Fruit fly (Drosophila melanogaster): ENCODE results near the gene CG31715.

CG31715 gene

DNA sequence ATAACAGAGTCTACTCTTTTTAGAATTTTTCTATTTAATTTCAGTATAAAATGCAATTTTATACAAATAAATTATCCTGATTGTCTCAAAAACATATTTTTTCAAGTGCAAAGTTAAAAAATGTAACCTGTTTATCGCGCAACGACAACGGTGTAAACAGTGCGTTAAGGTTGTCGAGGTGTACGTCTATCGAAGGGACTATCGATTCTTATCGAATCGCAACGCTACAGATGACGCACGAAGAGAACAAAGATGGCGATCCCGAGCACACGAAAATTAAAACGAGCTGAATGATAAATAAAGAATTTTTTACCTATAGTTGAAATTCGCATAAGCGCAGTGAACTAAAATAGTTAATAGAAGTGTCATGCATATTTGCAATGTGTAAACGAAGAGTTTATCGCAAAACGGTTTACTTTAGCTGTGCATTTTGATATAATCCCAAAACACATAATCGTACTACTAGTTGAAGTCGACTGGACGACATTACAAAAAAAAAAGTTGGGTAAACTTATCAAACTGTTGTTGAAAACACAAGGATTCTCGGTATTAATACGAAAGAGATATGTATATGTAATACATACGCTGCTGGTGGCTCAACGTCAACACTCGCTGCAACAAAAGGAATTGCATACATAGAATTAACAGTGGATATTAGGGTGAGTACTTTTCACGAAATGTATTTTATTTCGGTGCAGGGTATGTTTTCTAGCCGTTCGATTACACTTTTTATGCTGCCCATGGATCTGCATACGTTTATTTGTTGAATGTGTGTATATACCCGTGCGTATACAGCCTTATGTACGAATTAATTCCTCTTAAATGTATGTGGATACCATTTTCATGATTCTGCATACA is 46.7 kb downstream of the CG31715 start, which contains the start of gene da (continued):
- TF ChIP-seq Stat92E (GFP tag; optimal IDR thresholded peaks at IDR 0.05), result no peak
- TF ChIP-seq CG3281 (GFP tag; optimal IDR thresholded peaks at IDR 0.05), result peak; percentile 10
- peak; percentile 59 for TF ChIP-seq Scr (GFP tag; IDR thresholded peaks at IDR 0.05; ENCODE audit: partially characterized antibody)
- peak; percentile 68 for TF ChIP-seq CG17359 (tag; optimal IDR thresholded peaks at IDR 0.05)
- peak; percentile 23 for TF ChIP-seq CG8944 (GFP tag; optimal IDR thresholded peaks at IDR 0.05)
- TF ChIP-seq cg (GFP tag; optimal IDR thresholded peaks at IDR 0.05), result no peak
- no peak for TF ChIP-seq CG14860 (GFP tag; IDR thresholded peaks at IDR 0.05; ENCODE audit: partially characterized antibody)
- TF ChIP-seq fd102C (GFP tag; optimal IDR thresholded peaks at IDR 0.05), result no peak
- no peak for TF ChIP-seq CG14050 (GFP tag; IDR thresholded peaks at IDR 0.05)
- no peak for TF ChIP-seq CG11696 (GFP tag; IDR thresholded peaks at IDR 0.05)
- peak; percentile 70 for TF ChIP-seq lilli (GFP tag; optimal IDR thresholded peaks at IDR 0.05)
- TF ChIP-seq CG8089 (GFP tag; optimal IDR thresholded peaks at IDR 0.05), result peak; percentile 32
- peak; percentile 46 for TF ChIP-seq CG4282 (GFP tag; optimal IDR thresholded peaks at IDR 0.05)
- peak in 1 of 2 experiments; percentile 58 for TF ChIP-seq bsh (GFP tag; optimal IDR thresholded peaks at IDR 0.05)
- peak; percentile 62 for TF ChIP-seq tin (GFP tag; optimal IDR thresholded peaks at IDR 0.05)
- TF ChIP-seq CG3163 (GFP tag; optimal IDR thresholded peaks at IDR 0.05), result no peak
- peak; percentile 26 for TF ChIP-seq Fer1 (GFP tag; optimal IDR thresholded peaks at IDR 0.05)
- TF ChIP-seq CG6175 (GFP tag; IDR thresholded peaks at IDR 0.05), result no peak
- TF ChIP-seq tio (GFP tag; optimal IDR thresholded peaks at IDR 0.05), result no peak
- peak; percentile 37; the same call in 1 of the 2 replicates for TF ChIP-seq Drgx (GFP tag; IDR thresholded peaks at IDR 0.05)
- TF ChIP-seq CG13624 (GFP tag; optimal IDR thresholded peaks at IDR 0.05), result peak; percentile 63
- TF ChIP-seq Taf1 (GFP tag; IDR thresholded peaks at IDR 0.05), result no peak
- peak; percentile 61 for TF ChIP-seq Ada2b (GFP tag; IDR thresholded peaks at IDR 0.05)
- peak; percentile 21 for TF ChIP-seq gfzf (GFP tag; optimal IDR thresholded peaks at IDR 0.05)
- TF ChIP-seq seq (GFP tag; IDR thresholded peaks at IDR 0.05), result no peak; the same call in 1 of the 2 replicates
- TF ChIP-seq Ravus (GFP tag; IDR thresholded peaks at IDR 0.05), result no peak
- TF ChIP-seq prd (optimal IDR thresholded peaks at IDR 0.05), result no peak
- TF ChIP-seq prd (GFP tag; IDR thresholded peaks at IDR 0.05), result peak; percentile 74
- TF ChIP-seq ERR (GFP tag; optimal IDR thresholded peaks at IDR 0.05), result no peak
- peak; percentile 95 for TF ChIP-seq CG17802 (tag; optimal IDR thresholded peaks at IDR 0.05)
- TF ChIP-seq CG2202 (tag; optimal IDR thresholded peaks at IDR 0.05), result no peak
- no peak for TF ChIP-seq fru (optimal IDR thresholded peaks at IDR 0.05)
- TF ChIP-seq CG14014 (GFP tag; IDR thresholded peaks at IDR 0.05), result peak; percentile 64; the same call in 1 of the 2 replicates
- no peak for TF ChIP-seq ATbp (GFP tag; optimal IDR thresholded peaks at IDR 0.05)
- no peak for TF ChIP-seq yki (optimal IDR thresholded peaks at IDR 0.05)
- TF ChIP-seq pros (GFP tag; optimal IDR thresholded peaks at IDR 0.05), result no peak
- peak; percentile 77 for TF ChIP-seq CG11723 (GFP tag; optimal IDR thresholded peaks at IDR 0.05)
- no peak for TF ChIP-seq CG4707 (GFP tag; optimal IDR thresholded peaks at IDR 0.05)
- TF ChIP-seq zen2 (GFP tag; IDR thresholded peaks at IDR 0.05; ENCODE audit: partially characterized antibody), result no peak
- peak; percentile 55 for TF ChIP-seq CG17328 (GFP tag; IDR thresholded peaks at IDR 0.05)
- peak; percentile 24 for TF ChIP-seq CG17568 (GFP tag; optimal IDR thresholded peaks at IDR 0.05)
- TF ChIP-seq Spps (tag; optimal IDR thresholded peaks at IDR 0.05), result peak; percentile 23
- TF ChIP-seq CG3995 (GFP tag; optimal IDR thresholded peaks at IDR 0.05), result peak; percentile 63
- no peak for TF ChIP-seq Blimp-1 (GFP tag; optimal IDR thresholded peaks at IDR 0.05)
- TF ChIP-seq CG11560 (tag; IDR thresholded peaks at IDR 0.05), result no peak
- TF ChIP-seq jumu (GFP tag; optimal IDR thresholded peaks at IDR 0.05), result peak; percentile 64
- TF ChIP-seq CG3065 (GFP tag; optimal IDR thresholded peaks at IDR 0.05), result no peak
- TF ChIP-seq Atf6 (GFP tag; IDR thresholded peaks at IDR 0.05), result peak; percentile 63
- no peak for TF ChIP-seq cato (GFP tag; optimal IDR thresholded peaks at IDR 0.05; ENCODE audit: borderline replicate concordance)
